Fruit fly (Drosophila melanogaster): ENCODE data around the gene Ugt36E1.

DNA sequence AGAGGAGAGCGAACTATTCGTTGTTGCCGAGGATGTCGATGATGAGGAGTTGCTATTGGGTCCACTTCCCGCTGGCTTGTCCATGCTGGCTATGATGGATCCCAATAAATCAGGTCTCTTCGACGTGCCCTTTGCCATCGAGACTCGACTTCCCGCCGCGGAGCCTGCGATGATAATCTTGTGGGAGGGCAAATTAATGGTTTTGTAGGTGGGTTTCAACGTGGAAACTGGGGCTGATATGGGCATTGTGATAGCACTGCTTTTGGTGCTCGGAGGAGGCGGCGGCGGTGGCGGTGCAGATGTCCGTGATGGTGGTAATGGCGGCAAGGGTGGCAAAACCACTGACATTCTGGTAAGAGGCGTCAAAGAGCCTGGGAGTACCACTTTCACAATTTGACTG lies 8.0 kb downstream of the Ugt36E1 start:
- TF ChIP-seq CG4820 (GFP tag; optimal IDR thresholded peaks at IDR 0.05) (no peak), maf-S (GFP tag; optimal IDR thresholded peaks at IDR 0.05) (no peak), lmd (GFP tag; IDR thresholded peaks at IDR 0.05) (no peak), B-H2 (GFP tag; optimal IDR thresholded peaks at IDR 0.05) (no peak), odd (GFP tag; optimal IDR thresholded peaks at IDR 0.05) (no peak), Dp (GFP tag; optimal IDR thresholded peaks at IDR 0.05) (no peak), CG12744 (GFP tag; optimal IDR thresholded peaks at IDR 0.05) (no peak), sim (GFP tag; IDR thresholded peaks at IDR 0.05) (no peak), klu (GFP tag; IDR thresholded peaks at IDR 0.05) (no peak), CG10209 (GFP tag; optimal IDR thresholded peaks at IDR 0.05) (no peak), CG43689 (GFP tag; IDR thresholded peaks at IDR 0.05) (no peak), h (optimal IDR thresholded peaks at IDR 0.05) (no peak), CG34376 (GFP tag; optimal IDR thresholded peaks at IDR 0.05) (no peak), zen (tag; optimal IDR thresholded peaks at IDR 0.05) (no peak)
